Worm (Caenorhabditis elegans): Measurements from ENCODE around the gene sex-1.

Gene sex-1

DNA sequence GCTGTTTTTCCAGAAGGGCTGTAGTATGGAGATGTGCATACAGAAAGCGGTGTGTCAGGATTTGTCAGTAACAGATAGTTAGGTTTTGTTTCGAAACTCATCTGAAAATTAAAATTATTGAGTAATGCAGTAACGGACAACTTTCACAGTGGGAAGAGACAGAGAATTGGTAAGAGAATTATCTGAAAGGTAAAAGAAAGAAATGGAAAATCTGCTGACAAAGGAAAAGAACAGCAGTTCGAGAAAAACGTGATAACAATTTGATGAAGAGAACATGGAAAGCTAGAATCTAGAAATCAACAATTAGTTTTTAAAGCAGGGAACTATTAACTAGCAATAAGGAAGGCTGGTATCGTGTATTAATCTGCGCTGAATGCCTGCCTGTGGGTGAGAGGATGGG, at the start of gene sex-1:
sex-1 (minus strand) TSS at position 101 of the 400 bp plus-strand sequence.
- TF ChIP-seq sea-1 (GFP tag; conservative IDR thresholded peaks at IDR 0.05) (no peak), aly-1 (tag; optimal IDR thresholded peaks at IDR 0.05) (no peak), ama-1 (optimal IDR thresholded peaks at IDR 0.05) (no peak), hmbx-1 (tag; optimal IDR thresholded peaks at IDR 0.05) (no peak), hmg-4 (GFP tag; optimal IDR thresholded peaks at IDR 0.05) (no peak), tbx-37 (GFP tag; conservative IDR thresholded peaks at IDR 0.05) (no peak), F13C5.2 (tag; optimal IDR thresholded peaks at IDR 0.05) (no peak), pes-1 (GFP tag; IDR thresholded peaks at IDR 0.05) (no peak), hnd-1 (tag; optimal IDR thresholded peaks at IDR 0.05) (no peak), ets-7 (tag; optimal IDR thresholded peaks at IDR 0.05) (no peak), ceh-13 (GFP tag; optimal IDR thresholded peaks at IDR 0.05) (no peak), tra-4 (tag; optimal IDR thresholded peaks at IDR 0.05) (no peak), flt-1 (GFP tag; IDR thresholded peaks at IDR 0.05) (no peak)

DNA sequence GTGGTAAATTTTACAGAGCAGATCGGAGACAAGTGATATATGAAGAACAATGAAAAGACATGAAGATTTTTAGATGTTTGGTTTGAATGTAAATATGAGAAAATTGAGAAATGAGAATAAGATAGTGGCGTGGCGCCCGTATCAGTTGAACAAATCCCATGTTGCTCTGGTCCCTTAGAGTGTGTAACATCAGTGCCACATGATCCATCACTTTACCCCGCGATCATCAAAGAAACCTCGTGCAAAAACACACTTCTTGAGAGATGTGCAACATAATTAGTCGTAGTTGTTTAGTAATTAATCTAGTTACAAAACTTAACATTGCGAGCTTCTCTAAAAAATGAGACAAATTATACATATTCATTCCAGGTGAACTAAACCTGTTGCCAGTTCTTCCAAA, 48.8 kb upstream of the sex-1 start:
- TF ChIP-seq pes-1 (GFP tag; IDR thresholded peaks at IDR 0.05) = no peak
- no peak for TF ChIP-seq scrt-1 (GFP tag; IDR thresholded peaks at IDR 0.05)
- TF ChIP-seq aly-1 (tag; optimal IDR thresholded peaks at IDR 0.05) = no peak
- no peak for TF ChIP-seq ama-1 (optimal IDR thresholded peaks at IDR 0.05)

- TF ChIP-seq ceh-13 (GFP tag; optimal IDR thresholded peaks at IDR 0.05) = no peak
- no peak for TF ChIP-seq B0310.2 (tag; optimal IDR thresholded peaks at IDR 0.05)
- no peak for TF ChIP-seq ceh-36 (tag; optimal IDR thresholded peaks at IDR 0.05)
- no peak for TF ChIP-seq ets-7 (tag; optimal IDR thresholded peaks at IDR 0.05)
- no peak for TF ChIP-seq hnd-1 (tag; optimal IDR thresholded peaks at IDR 0.05)
- no peak for TF ChIP-seq hmbx-1 (tag; optimal IDR thresholded peaks at IDR 0.05)
- TF ChIP-seq sea-1 (GFP tag; conservative IDR thresholded peaks at IDR 0.05) = no peak
- no peak for TF ChIP-seq tbx-11 (GFP tag; IDR thresholded peaks at IDR 0.05)
- TF ChIP-seq ama-1 (optimal IDR thresholded peaks at IDR 0.05) = no peak
- no peak for TF ChIP-seq aly-1 (tag; optimal IDR thresholded peaks at IDR 0.05)
- TF ChIP-seq tra-4 (tag; optimal IDR thresholded peaks at IDR 0.05) = no peak
- TF ChIP-seq F13C5.2 (tag; optimal IDR thresholded peaks at IDR 0.05) = no peak
- TF ChIP-seq hmg-4 (GFP tag; optimal IDR thresholded peaks at IDR 0.05) = no peak
- TF ChIP-seq tbx-37 (GFP tag; conservative IDR thresholded peaks at IDR 0.05) = no peak
- no peak for TF ChIP-seq flt-1 (GFP tag; IDR thresholded peaks at IDR 0.05)
Observed at ce11 chrX:10252781-10253180, 47.6 kb upstream of the sex-1 start, which contains the start of gene C14H10.2. TSS of gene C14H10.2 (minus strand) at chrX:10252881.

- no peak for TF ChIP-seq ama-1 (optimal IDR thresholded peaks at IDR 0.05)
- TF ChIP-seq tra-4 (tag; optimal IDR thresholded peaks at IDR 0.05) = no peak
- no peak for TF ChIP-seq ceh-36 (tag; optimal IDR thresholded peaks at IDR 0.05)
- TF ChIP-seq F13C5.2 (tag; optimal IDR thresholded peaks at IDR 0.05) = no peak
- no peak for TF ChIP-seq ceh-13 (GFP tag; optimal IDR thresholded peaks at IDR 0.05)
- TF ChIP-seq aly-1 (tag; optimal IDR thresholded peaks at IDR 0.05) = no peak
- no peak for TF ChIP-seq hmbx-1 (tag; optimal IDR thresholded peaks at IDR 0.05)
- TF ChIP-seq flt-1 (GFP tag; IDR thresholded peaks at IDR 0.05) = no peak
- no peak for TF ChIP-seq tbx-37 (GFP tag; conservative IDR thresholded peaks at IDR 0.05)
- no peak for TF ChIP-seq scrt-1 (GFP tag; IDR thresholded peaks at IDR 0.05)
- no peak for TF ChIP-seq hnd-1 (tag; optimal IDR thresholded peaks at IDR 0.05)
- TF ChIP-seq hmg-4 (GFP tag; optimal IDR thresholded peaks at IDR 0.05) = no peak
- no peak for TF ChIP-seq pes-1 (GFP tag; IDR thresholded peaks at IDR 0.05)
- TF ChIP-seq sea-1 (GFP tag; conservative IDR thresholded peaks at IDR 0.05) = no peak
- TF ChIP-seq B0310.2 (tag; optimal IDR thresholded peaks at IDR 0.05) = no peak
- TF ChIP-seq ets-7 (tag; optimal IDR thresholded peaks at IDR 0.05) = no peak
- TF ChIP-seq tbx-11 (GFP tag; IDR thresholded peaks at IDR 0.05) = no peak
Observed at ce11 chrX:10249685-10250084, 44.5 kb upstream of the sex-1 start.

- TF ChIP-seq B0310.2 (tag; optimal IDR thresholded peaks at IDR 0.05) (no peak), sea-1 (GFP tag; conservative IDR thresholded peaks at IDR 0.05) (no peak), F13C5.2 (tag; optimal IDR thresholded peaks at IDR 0.05) (no peak), ceh-13 (GFP tag; optimal IDR thresholded peaks at IDR 0.05) (no peak), hnd-1 (tag; optimal IDR thresholded peaks at IDR 0.05) (no peak), scrt-1 (GFP tag; IDR thresholded peaks at IDR 0.05) (no peak), ama-1 (optimal IDR thresholded peaks at IDR 0.05) (no peak), hmbx-1 (tag; optimal IDR thresholded peaks at IDR 0.05) (no peak), flt-1 (GFP tag; IDR thresholded peaks at IDR 0.05) (no peak), tbx-11 (GFP tag; IDR thresholded peaks at IDR 0.05) (no peak), ets-7 (tag; optimal IDR thresholded peaks at IDR 0.05) (no peak), tra-4 (tag; optimal IDR thresholded peaks at IDR 0.05) (no peak), ceh-36 (tag; optimal IDR thresholded peaks at IDR 0.05) (no peak), tbx-37 (GFP tag; conservative IDR thresholded peaks at IDR 0.05) (no peak), hmg-4 (GFP tag; optimal IDR thresholded peaks at IDR 0.05) (no peak), aly-1 (tag; optimal IDR thresholded peaks at IDR 0.05) (no peak), pes-1 (GFP tag; IDR thresholded peaks at IDR 0.05) (no peak)
Observed at ce11 chrX:10245617-10246016, 40.4 kb upstream of the sex-1 start.

- TF ChIP-seq flt-1 (GFP tag; IDR thresholded peaks at IDR 0.05) = no peak
- no peak for TF ChIP-seq ceh-13 (GFP tag; optimal IDR thresholded peaks at IDR 0.05)
- TF ChIP-seq B0310.2 (tag; optimal IDR thresholded peaks at IDR 0.05) = no peak
- no peak for TF ChIP-seq hmg-4 (GFP tag; optimal IDR thresholded peaks at IDR 0.05)
- TF ChIP-seq sea-1 (GFP tag; conservative IDR thresholded peaks at IDR 0.05) = no peak
- TF ChIP-seq tbx-11 (GFP tag; IDR thresholded peaks at IDR 0.05) = no peak
- no peak for TF ChIP-seq ceh-36 (tag; optimal IDR thresholded peaks at IDR 0.05)
- no peak for TF ChIP-seq aly-1 (tag; optimal IDR thresholded peaks at IDR 0.05)
- no peak for TF ChIP-seq hmbx-1 (tag; optimal IDR thresholded peaks at IDR 0.05)
- no peak for TF ChIP-seq tbx-37 (GFP tag; conservative IDR thresholded peaks at IDR 0.05)
- TF ChIP-seq hnd-1 (tag; optimal IDR thresholded peaks at IDR 0.05) = no peak
- no peak for TF ChIP-seq ets-7 (tag; optimal IDR thresholded peaks at IDR 0.05)
- TF ChIP-seq F13C5.2 (tag; optimal IDR thresholded peaks at IDR 0.05) = no peak
- TF ChIP-seq pes-1 (GFP tag; IDR thresholded peaks at IDR 0.05) = no peak
- TF ChIP-seq ama-1 (optimal IDR thresholded peaks at IDR 0.05) = no peak
- no peak for TF ChIP-seq scrt-1 (GFP tag; IDR thresholded peaks at IDR 0.05)
Observed at ce11 chrX:10240939-10241338, 35.7 kb upstream of the sex-1 start, which contains the start of gene str-74. TSS of gene str-74 (minus strand) at chrX:10241039.

DNA sequence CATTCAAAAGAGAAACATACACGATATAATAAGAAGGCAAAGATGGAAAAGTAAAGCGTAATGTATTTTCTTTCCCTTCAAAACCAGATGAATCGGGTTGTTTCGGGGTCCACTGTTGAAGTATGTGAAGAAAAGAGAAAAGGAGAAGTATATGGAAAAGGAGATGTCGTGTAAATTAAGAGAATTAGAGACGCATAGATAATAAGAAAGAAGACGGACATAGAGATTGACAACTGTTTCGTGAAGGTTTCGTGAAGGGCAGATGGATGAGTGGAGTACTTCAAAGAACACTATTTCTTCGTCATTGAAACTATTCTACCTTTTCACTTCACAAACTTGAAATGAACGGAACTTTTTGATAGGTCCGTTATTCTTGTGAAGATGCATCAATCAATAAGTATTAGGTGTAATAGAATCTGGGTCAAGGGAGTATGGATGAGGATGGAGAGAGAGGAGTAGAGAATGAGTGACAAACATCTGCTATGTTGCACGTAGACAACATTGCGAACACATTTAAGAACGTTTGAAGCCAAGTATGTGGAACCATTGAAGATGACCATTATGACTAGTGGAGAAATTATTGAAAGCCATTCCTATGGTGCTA, 33.0 kb upstream of the sex-1 start:
- TF ChIP-seq ceh-13 (GFP tag; optimal IDR thresholded peaks at IDR 0.05) = no peak
- TF ChIP-seq aly-1 (tag; optimal IDR thresholded peaks at IDR 0.05) = no peak
- no peak for TF ChIP-seq hnd-1 (tag; optimal IDR thresholded peaks at IDR 0.05)
- no peak for TF ChIP-seq hmbx-1 (tag; optimal IDR thresholded peaks at IDR 0.05)
- no peak for TF ChIP-seq tbx-11 (GFP tag; IDR thresholded peaks at IDR 0.05)
- no peak for TF ChIP-seq F13C5.2 (tag; optimal IDR thresholded peaks at IDR 0.05)
- no peak for TF ChIP-seq B0310.2 (tag; optimal IDR thresholded peaks at IDR 0.05)
- no peak for TF ChIP-seq hmg-4 (GFP tag; optimal IDR thresholded peaks at IDR 0.05)
- TF ChIP-seq ceh-36 (tag; optimal IDR thresholded peaks at IDR 0.05) = no peak
- TF ChIP-seq sea-1 (GFP tag; conservative IDR thresholded peaks at IDR 0.05) = no peak
